Fruit fly (Drosophila melanogaster) S2 (cell line): Measurements from ENCODE around the gene mRpL21.

Experiments
- CG8478 ChIP-seq: fragments of >200 bp; optimal IDR thresholded peaks from 2 replicates; lab custom pipeline; 2018
- CTCF ChIP-seq, 2 experiments: fragments of >200 bp; optimal IDR thresholded peaks; 2 replicates each; lab custom pipeline; 2018

- TF ChIP-seq CTCF (optimal IDR thresholded peaks at IDR 0.05; lab: Kevin White, UChicago) (no peak), CG8478 (lab: Kevin White, UChicago) (no peak)
These were observed 34.5 kb upstream of the mRpL21 start for dm6 chr3L:19289411-19289810.
